Fruit fly (Drosophila melanogaster) whole organism, wandering third instar larva: ENCODE results near the gene foi.

ENCODE experiments used
- Abd-B ChIP-seq: fragments of >200 bp; optimal IDR thresholded peaks from 2 replicates; lab custom pipeline; 2017; ENCODE audit warnings: missing biosample characterization, missing genetic modification characterization
- CG32264 ChIP-seq: fragments of 200-800 bp; sonication (Bioruptor generic); optimal IDR thresholded peaks from 2 replicates; lab custom pipeline; 2016; ENCODE audit warnings: missing biosample characterization, missing genetic modification characterization
- CG9705 ChIP-seq: fragments of 200-800 bp; sonication (Bioruptor generic); optimal IDR thresholded peaks from 2 replicates; lab custom pipeline; 2018; ENCODE audit warnings: missing biosample characterization, mild to moderate bottlenecking, missing genetic modification characterization
- CrebA ChIP-seq: fragments of 200-800 bp; sonication (Bioruptor generic); optimal IDR thresholded peaks from 2 replicates; lab custom pipeline; 2016; ENCODE audit warnings: missing biosample characterization, mild to moderate bottlenecking, missing genetic modification characterization, borderline replicate concordance
- Dfd ChIP-seq: fragments of >200 bp; optimal IDR thresholded peaks from 2 replicates; lab custom pipeline; 2017; ENCODE audit warnings: missing biosample characterization, missing genetic modification characterization
- GATAd ChIP-seq: sonication (Bioruptor generic); optimal IDR thresholded peaks from 2 replicates; lab custom pipeline; 2016; ENCODE audit warnings: missing biosample characterization, missing genetic modification characterization
- HLH106 ChIP-seq: fragments of 200-800 bp; optimal IDR thresholded peaks from 3 replicates; lab custom pipeline; 2019; ENCODE audit warnings: missing biosample characterization, mild to moderate bottlenecking, missing genetic modification characterization, moderate library complexity
- Hnf4 ChIP-seq: fragments of 200-800 bp; sonication (Bioruptor generic); optimal IDR thresholded peaks from 2 replicates; lab custom pipeline; 2016; ENCODE audit warnings: missing biosample characterization, mild to moderate bottlenecking, missing genetic modification characterization
- Hr78 ChIP-seq: fragments of >200 bp; optimal IDR thresholded peaks from 2 replicates; lab custom pipeline; 2017; ENCODE audit warnings: missing biosample characterization, missing genetic modification characterization
- Hr83 ChIP-seq: fragments of 200-300 bp; sonication (Bioruptor generic); optimal IDR thresholded peaks from 2 replicates; lab custom pipeline; 2016; ENCODE audit warnings: missing biosample characterization, mild to moderate bottlenecking, missing genetic modification characterization, moderate library complexity; ENCODE audit not compliant: poor library complexity, severe bottlenecking
- Mio ChIP-seq: sonication (Bioruptor generic); optimal IDR thresholded peaks from 2 replicates; lab custom pipeline; 2016; ENCODE audit warnings: missing biosample characterization, missing genetic modification characterization
- Myc ChIP-seq: fragments of >200 bp; optimal IDR thresholded peaks from 2 replicates; lab custom pipeline; 2017
- N ChIP-seq: fragments of >200 bp; optimal IDR thresholded peaks from 2 replicates; lab custom pipeline; 2018; ENCODE audit warnings: missing biosample characterization, missing external identifiers, missing genetic modification characterization
- OdsH ChIP-seq: fragments of 200-800 bp; sonication (Bioruptor generic); optimal IDR thresholded peaks from 2 replicates; lab custom pipeline; 2016; ENCODE audit warnings: missing biosample characterization, mild to moderate bottlenecking, missing genetic modification characterization
- Rel ChIP-seq, 2 experiments: fragments of 200-800 bp; sonication (Bioruptor generic) in 1 of 2; optimal IDR thresholded peaks; 2 replicates in 1 of 2; 3 replicates in 1 of 2; lab custom pipeline; 2016 to 2019; ENCODE audit warnings: mild to moderate bottlenecking in 2 of 2, missing biosample characterization in 2 of 2, missing genetic modification characterization in 2 of 2, moderate library complexity in 1 of 2
- Sp1 ChIP-seq: fragments of 200-800 bp; sonication (Bioruptor generic); optimal IDR thresholded peaks from 3 replicates; lab custom pipeline; 2019; ENCODE audit warnings: missing biosample characterization, mild to moderate bottlenecking, missing genetic modification characterization, moderate library complexity
- br ChIP-seq: fragments of 200-800 bp; sonication (Bioruptor generic); optimal IDR thresholded peaks from 2 replicates; lab custom pipeline; 2016; ENCODE audit warnings: missing biosample characterization, missing genetic modification characterization
- brk ChIP-seq: fragments of 200-800 bp; sonication (Bioruptor generic); optimal IDR thresholded peaks from 2 replicates; lab custom pipeline; 2016; ENCODE audit warnings: missing biosample characterization, mild to moderate bottlenecking, missing genetic modification characterization
- dl ChIP-seq, 2 experiments: fragments of 175-275, 200-275 bp in 1 of 2; fragments of 200-275 bp in 1 of 2; sonication (Bioruptor generic); optimal IDR thresholded peaks; lab custom pipeline; 2018; ENCODE audit warnings: mild to moderate bottlenecking in 2 of 2, missing biosample characterization in 2 of 2, missing genetic modification characterization in 2 of 2, moderate library complexity in 2 of 2; ENCODE audit not compliant: partially characterized antibody in 2 of 2, insufficient read depth in 1 of 2
- dsf ChIP-seq: sonication (Bioruptor generic); optimal IDR thresholded peaks from 2 replicates; lab custom pipeline; 2016; ENCODE audit warnings: missing biosample characterization, missing genetic modification characterization, borderline replicate concordance
- ey ChIP-seq: fragments of 200-800 bp; sonication (Bioruptor generic); optimal IDR thresholded peaks from 2 replicates; lab custom pipeline; 2016; ENCODE audit warnings: missing biosample characterization, missing genetic modification characterization
- foxo ChIP-seq, 2 experiments: fragments of 200-800 bp; sonication (Bioruptor generic); optimal IDR thresholded peaks; 2 replicates in 1 of 2; 3 replicates in 1 of 2; lab custom pipeline; 2016 to 2017; ENCODE audit warnings: missing biosample characterization in 2 of 2, missing genetic modification characterization in 2 of 2
- fru ChIP-seq: fragments of 200-800 bp; sonication (Bioruptor generic); optimal IDR thresholded peaks from 3 replicates; lab custom pipeline; 2016; ENCODE audit warnings: missing biosample characterization, mild to moderate bottlenecking, missing genetic modification characterization
- h ChIP-seq: fragments of 200-800 bp; sonication (Bioruptor generic); optimal IDR thresholded peaks from 3 replicates; lab custom pipeline; 2016; ENCODE audit warnings: missing biosample characterization, mild to moderate bottlenecking, missing genetic modification characterization
- jim ChIP-seq: fragments of 175-275, 200-325 bp; sonication (Bioruptor generic); optimal IDR thresholded peaks from 2 replicates; lab custom pipeline; 2016; ENCODE audit warnings: missing biosample characterization, mild to moderate bottlenecking, missing genetic modification characterization
- lola ChIP-seq: fragments of >200 bp; optimal IDR thresholded peaks from 2 replicates; lab custom pipeline; 2017; ENCODE audit warnings: missing biosample characterization, missing genetic modification characterization
- pan ChIP-seq: fragments of >200 bp; optimal IDR thresholded peaks from 2 replicates; lab custom pipeline; 2017
- psq ChIP-seq: fragments of 200-800 bp; sonication (Bioruptor generic); optimal IDR thresholded peaks from 3 replicates; lab custom pipeline; 2017; ENCODE audit warnings: missing biosample characterization, mild to moderate bottlenecking, missing genetic modification characterization, moderate library complexity
- rgr ChIP-seq: fragments of 200-800 bp; sonication (Bioruptor generic); optimal IDR thresholded peaks from 3 replicates; lab custom pipeline; 2016; ENCODE audit warnings: missing biosample characterization, mild to moderate bottlenecking, missing genetic modification characterization
- sage ChIP-seq: fragments of 200-800 bp; sonication (Bioruptor generic); optimal IDR thresholded peaks from 2 replicates; lab custom pipeline; 2016; ENCODE audit warnings: missing biosample characterization, mild to moderate bottlenecking, missing genetic modification characterization
- tai ChIP-seq: sonication (Bioruptor generic); optimal IDR thresholded peaks from 2 replicates; lab custom pipeline; 2016; ENCODE audit warnings: missing biosample characterization, missing genetic modification characterization

The foi gene

dm6 chr3L:8523257-8523656 lies 1.8 kb upstream of the foi start, which contains the start of gene GstO2:
Gene GstO2 (minus strand): TSS chr3L:8523501.
- TF ChIP-seq Hr78 (GFP tag; lab: Kevin White, UChicago) (no peak), dsf (no peak), Rel (GFP tag; optimal IDR thresholded peaks at IDR 0.05; lab: Kevin White, UChicago) (no peak), Rel (tag; optimal IDR thresholded peaks at IDR 0.05; lab: Kevin White, UChicago) (peak; percentile 83)

DNA sequence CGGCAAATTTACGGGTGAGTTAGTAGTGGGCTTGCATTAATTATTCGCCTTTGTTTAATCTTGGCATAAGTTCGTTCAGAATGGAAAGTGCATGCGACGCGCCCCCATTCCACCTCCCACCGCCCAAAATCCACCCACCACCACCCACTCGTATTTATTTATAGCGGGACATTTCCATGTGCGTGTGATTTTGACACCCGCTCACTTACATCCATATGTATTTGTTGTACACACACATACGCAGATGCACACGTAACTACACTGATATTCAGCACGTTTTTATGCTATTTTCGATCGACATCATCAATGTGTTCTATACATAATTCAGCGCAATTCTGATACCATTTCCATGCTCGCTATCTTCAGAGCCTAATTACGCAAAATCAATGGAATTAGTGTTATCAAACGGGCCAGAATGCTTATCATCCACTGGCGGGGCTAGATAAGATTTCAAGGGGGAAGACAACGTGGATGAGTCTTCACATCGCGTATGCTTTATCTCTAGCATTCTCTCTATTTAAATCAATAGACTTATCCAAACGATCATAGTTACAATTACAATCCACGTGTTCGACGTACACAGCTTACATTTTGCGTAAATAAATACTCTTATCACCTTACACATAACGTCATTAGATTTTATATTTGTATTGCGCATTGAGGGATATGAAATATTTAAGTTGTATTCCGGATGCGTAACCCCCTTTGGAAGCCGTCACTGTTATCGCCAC lies 812 bp downstream of the foi start:
- TF ChIP-seq foxo (GFP tag; optimal IDR thresholded peaks at IDR 0.05; lab: Kevin White, UChicago) (peak in 1 of 2 experiments; percentile 28), br (GFP tag; lab: Kevin White, UChicago) (peak; percentile 50), ey (GFP tag; lab: Kevin White, UChicago) (peak; percentile 45), Hnf4 (peak; percentile 8), fru (GFP tag; lab: Kevin White, UChicago) (peak; percentile 58), HLH106 (tag; lab: Kevin White, UChicago) (peak; percentile 11), Rel (GFP tag; optimal IDR thresholded peaks at IDR 0.05; lab: Kevin White, UChicago) (no peak), Rel (tag; optimal IDR thresholded peaks at IDR 0.05; lab: Kevin White, UChicago) (peak; percentile 72), psq (GFP tag; lab: Kevin White, UChicago) (peak; percentile 13), Abd-B (GFP tag; lab: Kevin White, UChicago) (no peak), Sp1 (GFP tag; lab: Kevin White, UChicago) (peak; percentile 0), rgr (GFP tag; lab: Kevin White, UChicago) (peak; percentile 56), dl (GFP tag; optimal IDR thresholded peaks at IDR 0.05; lab: Kevin White, UChicago; ENCODE audit: insufficient read depth in 1 of 2, partially characterized antibody in 2 of 2) (no peak), tai (GFP tag; lab: Kevin White, UChicago) (no peak), h (peak; percentile 58), Hr78 (GFP tag; lab: Kevin White, UChicago) (no peak), CG9705 (GFP tag; lab: Kevin White, UChicago) (no peak), OdsH (peak; percentile 63), jim (GFP tag; lab: Kevin White, UChicago) (no peak), brk (no peak)

- no peak for TF ChIP-seq N (GFP tag; lab: Kevin White, UChicago)
- no peak for TF ChIP-seq fru (GFP tag; lab: Kevin White, UChicago)
- TF ChIP-seq CG9705 (GFP tag; lab: Kevin White, UChicago) = no peak
- TF ChIP-seq Hr78 (GFP tag; lab: Kevin White, UChicago) = no peak
- TF ChIP-seq Abd-B (GFP tag; lab: Kevin White, UChicago) = no peak
- no peak for TF ChIP-seq CG32264 (GFP tag; lab: Kevin White, UChicago)
- no peak for TF ChIP-seq Myc (lab: Kevin White, UChicago)
These were observed 2.8 kb downstream of the foi start for dm6 chr3L:8527829-8528228.

- TF ChIP-seq tai (GFP tag; lab: Kevin White, UChicago) = no peak
- TF ChIP-seq CG32264 (GFP tag; lab: Kevin White, UChicago) = no peak
- TF ChIP-seq br (GFP tag; lab: Kevin White, UChicago) = no peak
- peak; percentile 25 for TF ChIP-seq ey (GFP tag; lab: Kevin White, UChicago)
- TF ChIP-seq psq (GFP tag; lab: Kevin White, UChicago) = no peak
- peak; percentile 30 for TF ChIP-seq sage (GFP tag; lab: Kevin White, UChicago)
- TF ChIP-seq Hr83 (GFP tag; lab: Kevin White, UChicago) = no peak
- no peak for TF ChIP-seq CG9705 (GFP tag; lab: Kevin White, UChicago)
- TF ChIP-seq Dfd = no peak
- TF ChIP-seq Mio (GFP tag; lab: Kevin White, UChicago) = no peak
- TF ChIP-seq pan = no peak
- no peak for TF ChIP-seq CrebA
- peak; percentile 9 for TF ChIP-seq HLH106 (tag; lab: Kevin White, UChicago)
- no peak for TF ChIP-seq N (GFP tag; lab: Kevin White, UChicago)
- no peak for TF ChIP-seq fru (GFP tag; lab: Kevin White, UChicago)
- peak; percentile 54 for TF ChIP-seq h
- TF ChIP-seq lola = no peak
- no peak for TF ChIP-seq brk
- no peak for TF ChIP-seq Hr78 (GFP tag; lab: Kevin White, UChicago)
- TF ChIP-seq Rel (GFP tag; optimal IDR thresholded peaks at IDR 0.05; lab: Kevin White, UChicago) = no peak
- peak; percentile 14 for TF ChIP-seq Rel (tag; optimal IDR thresholded peaks at IDR 0.05; lab: Kevin White, UChicago)
- no peak for TF ChIP-seq Hnf4
- no peak for TF ChIP-seq GATAd (GFP tag; lab: Kevin White, UChicago)
- TF ChIP-seq, all 38 proteins: peak for 5
These were observed 3.5 kb downstream of the foi start for dm6 chr3L:8528546-8528945.
